Worm (Caenorhabditis elegans) whole organism, late embryonic: ENCODE results near the gene EEED8.4.

Experiments
- ama-1 ChIP-seq: fragments of 150-350 bp; optimal IDR thresholded peaks from 2 replicates; lab custom pipeline; 2014
- ceh-2 ChIP-seq: sonication (generic microtip); optimal IDR thresholded peaks from 2 replicates; lab custom pipeline; 2016; ENCODE audit warnings: missing genotype, missing genetic modification characterization, missing compliant biosample characterization
- ceh-6 ChIP-seq: fragments of 200-800 bp; sonication (Bioruptor generic); optimal IDR thresholded peaks from 2 replicates; lab custom pipeline; 2018; ENCODE audit warnings: mild to moderate bottlenecking, missing genetic modification characterization, missing compliant biosample characterization
- syd-9 ChIP-seq: sonication (generic microtip); optimal IDR thresholded peaks from 2 replicates; lab custom pipeline; 2016; ENCODE audit warnings: mild to moderate bottlenecking, missing genetic modification characterization, moderate library complexity, missing compliant biosample characterization

ce11 chrII:5447381-5447780 is 38.3 kb downstream of the EEED8.4 start, which contains the start of gene cex-1:
- TF ChIP-seq syd-9 (tag; lab: Kevin White, UChicago) = no peak
- TF ChIP-seq ceh-2 (tag; lab: Kevin White, UChicago) = no peak
- TF ChIP-seq ama-1 = no peak
- no peak for TF ChIP-seq ceh-6 (GFP tag; lab: Kevin White, UChicago)
